Fruit fly (Drosophila melanogaster) whole organism, prepupa: Measurements from ENCODE around the gene CG6931.

Experiments used
- Blimp-1 ChIP-seq: fragments of 200-800 bp; sonication (Bioruptor generic); optimal IDR thresholded peaks from 3 replicates; lab custom pipeline; 2017; ENCODE audit warnings: missing biosample characterization, missing genetic modification characterization, mild to moderate bottlenecking, moderate library complexity, missing genetic modification reagents
- CG11902 ChIP-seq: fragments of 200-800 bp; sonication (Bioruptor generic); optimal IDR thresholded peaks from 3 replicates; lab custom pipeline; 2016; ENCODE audit warnings: missing biosample characterization, missing genetic modification characterization
- CG15336 ChIP-seq: fragments of 200-800 bp; sonication (Bioruptor generic); IDR thresholded peaks from 2 replicates; pipeline ENCODE4 v1.3.6; 2022; ENCODE audit warnings: missing biosample characterization, missing genetic modification characterization
- CG16779 ChIP-seq: fragments of 200-800 bp; sonication (Bioruptor generic); optimal IDR thresholded peaks from 3 replicates; lab custom pipeline; 2017; ENCODE audit warnings: missing biosample characterization, mild to moderate bottlenecking, missing genetic modification characterization
- CG3032 ChIP-seq: fragments of 200-800 bp; optimal IDR thresholded peaks from 2 replicates; lab custom pipeline; 2019; ENCODE audit warnings: missing biosample characterization, mild to moderate bottlenecking, missing genetic modification characterization, moderate library complexity
- CG34406 ChIP-seq: fragments of 200-800 bp; sonication (Bioruptor generic); optimal IDR thresholded peaks from 3 replicates; lab custom pipeline; 2016; ENCODE audit warnings: missing biosample characterization, missing genetic modification characterization
- CG4318 ChIP-seq: fragments of 200-800 bp; sonication (Bioruptor generic); optimal IDR thresholded peaks from 3 replicates; lab custom pipeline; 2017; ENCODE audit warnings: missing biosample characterization, mild to moderate bottlenecking, missing genetic modification characterization
- CG6163 ChIP-seq: fragments of 200-800 bp; sonication (Bioruptor generic); IDR thresholded peaks from 3 replicates; pipeline ENCODE4 v1.3.6; 2022; ENCODE audit warnings: missing biosample characterization, missing genetic modification characterization
- CG6792 ChIP-seq: fragments of 200-800 bp; sonication (Bioruptor generic); optimal IDR thresholded peaks from 3 replicates; lab custom pipeline; 2016; ENCODE audit warnings: missing biosample characterization, missing genetic modification characterization
- CG6808 ChIP-seq: fragments of 200-800 bp; sonication (Bioruptor generic); optimal IDR thresholded peaks from 3 replicates; lab custom pipeline; 2017; ENCODE audit warnings: missing biosample characterization, missing genetic modification characterization, mild to moderate bottlenecking, moderate library complexity, missing genetic modification reagents
- CG8119 ChIP-seq: fragments of 200-800 bp; sonication (Bioruptor generic); IDR thresholded peaks from 3 replicates; pipeline ENCODE4 v1.3.6; 2022; ENCODE audit warnings: missing biosample characterization, missing genetic modification characterization
- CG8319 ChIP-seq: fragments of 200-800 bp; sonication (Bioruptor generic); optimal IDR thresholded peaks from 3 replicates; lab custom pipeline; 2016; ENCODE audit warnings: missing biosample characterization, missing genetic modification characterization
- CG8632 ChIP-seq: fragments of 200-800 bp; sonication (Bioruptor generic); optimal IDR thresholded peaks from 3 replicates; lab custom pipeline; 2016; ENCODE audit warnings: missing biosample characterization, missing genetic modification characterization
- CG9139 ChIP-seq: fragments of 200-800 bp; sonication (Bioruptor generic); optimal IDR thresholded peaks from 3 replicates; lab custom pipeline; 2017; ENCODE audit warnings: missing biosample characterization, mild to moderate bottlenecking, missing genetic modification characterization
- Eip75B ChIP-seq: fragments of 200-800 bp; sonication (Bioruptor generic); optimal IDR thresholded peaks from 3 replicates; lab custom pipeline; 2016; ENCODE audit warnings: missing biosample characterization, missing genetic modification characterization
- Eip78C ChIP-seq: fragments of 200-800 bp; sonication (Bioruptor generic); peaks from one replicate; lab custom pipeline; 2016; ENCODE audit warnings: missing biosample characterization, missing genetic modification characterization
- Eip93F ChIP-seq: fragments of 200-800 bp; sonication (Bioruptor generic); optimal IDR thresholded peaks from 2 replicates; lab custom pipeline; 2016; ENCODE audit warnings: missing biosample characterization, mild to moderate bottlenecking, missing genetic modification characterization
- Ets96B ChIP-seq: fragments of 200-800 bp; optimal IDR thresholded peaks from 2 replicates; lab custom pipeline; 2019; ENCODE audit warnings: missing biosample characterization, mild to moderate bottlenecking, missing genetic modification characterization, moderate library complexity
- Gug ChIP-seq: fragments of 200-800 bp; sonication (Bioruptor generic); IDR thresholded peaks from 2 replicates; pipeline ENCODE4 v1.3.6; 2022; ENCODE audit warnings: missing biosample characterization, missing genetic modification characterization
- Hr38 ChIP-seq: sonication (Bioruptor generic); optimal IDR thresholded peaks from 2 replicates; lab custom pipeline; 2016; ENCODE audit warnings: missing biosample characterization, missing genetic modification characterization
- Hr39 ChIP-seq: fragments of 200-800 bp; sonication (Bioruptor generic); optimal IDR thresholded peaks from 2 replicates; lab custom pipeline; 2016; ENCODE audit warnings: missing biosample characterization, missing genetic modification characterization
- Lpt ChIP-seq: fragments of 200-800 bp; sonication (Bioruptor generic); optimal IDR thresholded peaks from 3 replicates; lab custom pipeline; 2016; ENCODE audit warnings: missing biosample characterization, missing genetic modification characterization
- Met ChIP-seq: fragments of 200-800 bp; sonication (Bioruptor generic); optimal IDR thresholded peaks from 3 replicates; lab custom pipeline; 2016; ENCODE audit warnings: missing biosample characterization, missing genetic modification characterization
- OdsH ChIP-seq: fragments of 200-800 bp; sonication (Bioruptor generic); optimal IDR thresholded peaks from 3 replicates; lab custom pipeline; 2016; ENCODE audit warnings: missing biosample characterization, missing genetic modification characterization
- Smox ChIP-seq: fragments of 200-800 bp; sonication (Bioruptor generic); optimal IDR thresholded peaks from 3 replicates; lab custom pipeline; 2016; ENCODE audit warnings: missing biosample characterization, missing genetic modification characterization
- Sox15 ChIP-seq: fragments of 200-800 bp; sonication (Bioruptor generic); optimal IDR thresholded peaks from 3 replicates; lab custom pipeline; 2016; ENCODE audit warnings: missing biosample characterization, missing genetic modification characterization
- achi ChIP-seq: fragments of 200-800 bp; sonication (Bioruptor generic); optimal IDR thresholded peaks from 3 replicates; lab custom pipeline; 2016; ENCODE audit warnings: missing biosample characterization, missing genetic modification characterization
- acj6 ChIP-seq: fragments of 200-800 bp; sonication (Bioruptor generic); optimal IDR thresholded peaks from 3 replicates; lab custom pipeline; 2016; ENCODE audit warnings: missing biosample characterization, missing genetic modification characterization
- cyc ChIP-seq: fragments of 200-800 bp; sonication (Bioruptor generic); optimal IDR thresholded peaks from 3 replicates; lab custom pipeline; 2016; ENCODE audit warnings: missing biosample characterization, missing genetic modification characterization
- dac ChIP-seq: fragments of 200-800 bp; sonication (Bioruptor generic); optimal IDR thresholded peaks from 2 replicates; lab custom pipeline; 2017; ENCODE audit warnings: missing biosample characterization, mild to moderate bottlenecking, missing genetic modification characterization
- dsx ChIP-seq: fragments of 200-800 bp; optimal IDR thresholded peaks from 3 replicates; lab custom pipeline; 2019; ENCODE audit warnings: missing biosample characterization, mild to moderate bottlenecking, missing genetic modification characterization, moderate library complexity; ENCODE audit not compliant: poor library complexity, severe bottlenecking
- eg ChIP-seq: fragments of 200-800 bp; sonication (Bioruptor generic); IDR thresholded peaks from 3 replicates; pipeline ENCODE4 v1.3.6; 2022; ENCODE audit warnings: missing biosample characterization, missing genetic modification characterization
- esn ChIP-seq: fragments of 200-800 bp; sonication (Bioruptor generic); optimal IDR thresholded peaks from 2 replicates; lab custom pipeline; 2016; ENCODE audit warnings: missing biosample characterization, mild to moderate bottlenecking, missing genetic modification characterization, moderate library complexity
- fd85E ChIP-seq: fragments of 200-800 bp; sonication (Bioruptor generic); optimal IDR thresholded peaks from 3 replicates; lab custom pipeline; 2016; ENCODE audit warnings: missing biosample characterization, missing genetic modification characterization
- fkh ChIP-seq: fragments of 200-800 bp; sonication (Bioruptor generic); optimal IDR thresholded peaks from 3 replicates; lab custom pipeline; 2017; ENCODE audit warnings: missing biosample characterization, mild to moderate bottlenecking, missing genetic modification characterization, moderate library complexity
- lz ChIP-seq: fragments of 200-800 bp; sonication (Bioruptor generic); optimal IDR thresholded peaks from 3 replicates; lab custom pipeline; 2016; ENCODE audit warnings: missing biosample characterization, missing genetic modification characterization
- pdm3 ChIP-seq: fragments of 200-800 bp; sonication (Bioruptor generic); optimal IDR thresholded peaks from 3 replicates; lab custom pipeline; 2016; ENCODE audit warnings: missing biosample characterization, missing genetic modification characterization
- salr ChIP-seq, 2 experiments: fragments of 200-800 bp; sonication (Bioruptor generic); optimal IDR thresholded peaks; 3 replicates each; lab custom pipeline; 2016 to 2018; ENCODE audit warnings: missing biosample characterization in 2 of 2, missing genetic modification characterization in 2 of 2, mild to moderate bottlenecking in 1 of 2
- spab ChIP-seq: fragments of 200-800 bp; sonication (Bioruptor generic); optimal IDR thresholded peaks from 2 replicates; lab custom pipeline; 2017; ENCODE audit warnings: missing biosample characterization, mild to moderate bottlenecking, missing genetic modification characterization, missing genetic modification reagents
- svp ChIP-seq: fragments of 200-800 bp; sonication (Bioruptor generic); peaks from one replicate; lab custom pipeline; 2016; ENCODE audit warnings: missing biosample characterization, missing genetic modification characterization
- topi ChIP-seq: fragments of 200-800 bp; sonication (Bioruptor generic); optimal IDR thresholded peaks from 3 replicates; lab custom pipeline; 2016; ENCODE audit warnings: missing biosample characterization, missing genetic modification characterization
- vri ChIP-seq: fragments of 200-800 bp; sonication (Bioruptor generic); optimal IDR thresholded peaks from 3 replicates; lab custom pipeline; 2016; ENCODE audit warnings: missing biosample characterization, mild to moderate bottlenecking, missing genetic modification characterization

Gene CG6931

dm6 chr3L:12002321-12003248, 12.0 kb downstream of the CG6931 start, which contains the start of the genes Pop2 and CG6928 (continued):
- TF ChIP-seq Sox15 (peak; percentile 51), fkh (GFP tag; lab: Kevin White, UChicago) (peak; percentile 29), Eip78C (GFP tag; lab: Kevin White, UChicago) (peak; percentile 83), svp (GFP tag; lab: Kevin White, UChicago) (no peak), vri (GFP tag; lab: Kevin White, UChicago) (no peak), Eip75B (peak; percentile 55)

dm6 chr3L:12003457-12003856, 12.9 kb downstream of the CG6931 start:
- no peak for TF ChIP-seq Smox (GFP tag; lab: Kevin White, UChicago)
- TF ChIP-seq lz: no peak
- no peak for TF ChIP-seq salr (GFP tag; optimal IDR thresholded peaks at IDR 0.05; lab: Kevin White, UChicago)
- no peak for TF ChIP-seq CG6808 (GFP tag; lab: Kevin White, UChicago)
- no peak for TF ChIP-seq Gug (GFP tag; lab: Robert Waterston, UW)
- no peak for TF ChIP-seq CG3032
- no peak for TF ChIP-seq CG11902 (GFP tag; lab: Kevin White, UChicago)
- no peak for TF ChIP-seq CG34406
- TF ChIP-seq Eip93F (GFP tag; lab: Kevin White, UChicago): no peak
- no peak for TF ChIP-seq CG6163 (GFP tag; lab: Robert Waterston, UW)
- no peak for TF ChIP-seq Ets96B (tag; lab: Kevin White, UChicago)
- no peak for TF ChIP-seq achi (GFP tag; lab: Kevin White, UChicago)
- no peak for TF ChIP-seq pdm3 (GFP tag; lab: Kevin White, UChicago)

dm6 chr3L:12004136-12004535, 13.6 kb downstream of the CG6931 start:
- TF ChIP-seq Eip75B (no peak), lz (no peak), Hr39 (no peak)

dm6 chr3L:12007945-12008344, 17.4 kb downstream of the CG6931 start:
- no peak for TF ChIP-seq pdm3 (GFP tag; lab: Kevin White, UChicago)
- TF ChIP-seq Eip75B: no peak
- TF ChIP-seq dsx (GFP tag; lab: Kevin White, UChicago): peak; percentile 82
- TF ChIP-seq CG11902 (GFP tag; lab: Kevin White, UChicago): no peak
- no peak for TF ChIP-seq CG6792 (GFP tag; lab: Kevin White, UChicago)
- no peak for TF ChIP-seq CG8319 (GFP tag; lab: Kevin White, UChicago)

- TF ChIP-seq Sox15: no peak
- no peak for TF ChIP-seq CG8119 (GFP tag; lab: Robert Waterston, UW)
- peak; percentile 23 for TF ChIP-seq Met (GFP tag; lab: Kevin White, UChicago)
- TF ChIP-seq fd85E (GFP tag; lab: Kevin White, UChicago): no peak
- no peak for TF ChIP-seq Eip93F (GFP tag; lab: Kevin White, UChicago)
- TF ChIP-seq eg (GFP tag; lab: Robert Waterston, UW): 0 out of 3 replicates have a peak, but pooled peaks have one; percentile 15
- TF ChIP-seq acj6: no peak
- peak; percentile 13 for TF ChIP-seq cyc
- peak; percentile 41 for TF ChIP-seq esn
- TF ChIP-seq pdm3 (GFP tag; lab: Kevin White, UChicago): peak; percentile 16
- TF ChIP-seq lz: peak; percentile 22
- no peak for TF ChIP-seq CG15336 (GFP tag; lab: Robert Waterston, UW)
- no peak for TF ChIP-seq CG16779 (tag; lab: Kevin White, UChicago)
- TF ChIP-seq CG9139 (GFP tag; lab: Kevin White, UChicago): no peak
- TF ChIP-seq Blimp-1: no peak
- TF ChIP-seq CG6163 (GFP tag; lab: Robert Waterston, UW): peak; percentile 28; the same call in 1 of the 3 replicates
- TF ChIP-seq CG6808 (GFP tag; lab: Kevin White, UChicago): no peak
- TF ChIP-seq OdsH (GFP tag; lab: Kevin White, UChicago): no peak
- TF ChIP-seq spab: no peak
- no peak for TF ChIP-seq topi (GFP tag; lab: Kevin White, UChicago)
- no peak for TF ChIP-seq CG4318
- peak in 1 of 2 experiments; percentile 27 for TF ChIP-seq salr (GFP tag; optimal IDR thresholded peaks at IDR 0.05; lab: Kevin White, UChicago)
- no peak for TF ChIP-seq Hr38
- no peak for TF ChIP-seq CG8632 (GFP tag; lab: Kevin White, UChicago)
- no peak for TF ChIP-seq achi (GFP tag; lab: Kevin White, UChicago)
- no peak for TF ChIP-seq dac (GFP tag; lab: Kevin White, UChicago)
- peak; percentile 4 for TF ChIP-seq Lpt (GFP tag; lab: Kevin White, UChicago)
Observed at dm6 chr3L:12013698-12014097, 23.2 kb downstream of the CG6931 start.
